Worm (Caenorhabditis elegans) whole organism, dauer: Measurements from ENCODE around the gene skr-14.

Source experiments
- unc-62 ChIP-seq: sonication (generic microtip); optimal IDR thresholded peaks from 2 replicates; lab custom pipeline; 2017; ENCODE audit warnings: missing biosample characterization, missing genetic modification reagents, missing genetic modification characterization

skr-14 gene

DNA sequence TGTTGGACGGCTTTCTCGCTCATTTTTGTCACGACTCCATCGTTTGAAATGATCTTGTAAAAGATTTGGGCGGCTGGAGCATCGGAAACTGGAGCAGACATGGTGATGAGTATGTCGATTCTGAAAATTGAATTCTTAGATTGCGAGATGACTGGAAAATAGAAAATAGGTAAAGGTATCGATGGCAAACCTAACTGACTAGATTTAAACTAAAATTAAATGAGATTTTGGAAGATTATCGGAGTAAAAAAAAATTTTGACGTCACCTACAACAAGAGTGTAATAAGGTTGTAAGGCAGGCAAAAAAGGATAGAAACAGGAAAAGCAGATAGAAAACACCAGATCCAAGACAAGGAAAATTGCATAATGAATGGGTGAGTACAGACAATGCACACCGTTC is at the start of gene skr-14:
Gene skr-14 (minus strand): TSS at position 101 of the 400 bp plus-strand sequence.
- no peak for TF ChIP-seq unc-62 (GFP tag; lab: Kevin White, UChicago)

DNA sequence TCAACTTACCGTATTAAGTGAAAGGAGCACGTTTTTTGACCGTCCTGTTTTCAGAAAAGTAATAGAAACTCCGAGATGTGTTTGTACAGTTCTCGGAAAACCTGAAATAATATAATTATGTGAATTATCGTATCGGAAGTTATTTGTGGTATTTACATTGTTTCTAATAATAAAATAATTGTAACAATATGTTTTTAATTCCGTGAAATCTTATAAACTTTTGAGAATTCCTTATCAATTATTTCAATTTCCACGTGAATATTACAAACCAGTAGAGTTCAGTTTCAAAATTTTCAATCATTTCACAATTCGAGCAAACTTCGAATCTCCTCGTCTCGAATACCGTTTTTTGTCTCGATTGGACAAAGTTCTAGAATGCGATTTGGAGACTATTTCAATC is 49.7 kb upstream of the skr-14 start, which contains the start of gene T08H10.3:
Gene T08H10.3 (plus strand): TSS at position 301 of the 400 bp plus-strand sequence.
- TF ChIP-seq unc-62 (GFP tag; lab: Kevin White, UChicago), result no peak

DNA sequence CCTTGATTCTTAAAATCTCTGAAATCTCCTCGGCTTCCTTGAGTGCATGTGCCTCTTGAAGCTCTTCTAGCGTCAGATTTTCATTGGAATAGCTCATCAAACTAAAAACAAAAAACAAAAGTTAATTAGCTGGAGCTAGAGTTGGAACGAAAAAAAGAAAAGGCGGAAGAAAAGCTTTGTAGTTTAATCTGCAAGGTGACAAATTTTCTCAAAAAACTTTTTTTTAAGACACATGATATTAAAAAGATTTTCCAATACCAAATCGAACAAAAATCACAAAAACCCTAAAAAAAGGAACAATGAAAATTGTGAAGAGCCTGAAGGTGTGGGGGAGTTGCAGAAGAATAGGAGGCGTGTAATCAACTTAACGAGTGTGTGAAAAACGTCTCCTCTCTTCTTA is 33.3 kb upstream of the skr-14 start, which contains the start of gene gnrr-5:
Gene gnrr-5 (minus strand): TSS at position 101 of the 400 bp plus-strand sequence.
- TF ChIP-seq unc-62 (GFP tag; lab: Kevin White, UChicago), result no peak

DNA sequence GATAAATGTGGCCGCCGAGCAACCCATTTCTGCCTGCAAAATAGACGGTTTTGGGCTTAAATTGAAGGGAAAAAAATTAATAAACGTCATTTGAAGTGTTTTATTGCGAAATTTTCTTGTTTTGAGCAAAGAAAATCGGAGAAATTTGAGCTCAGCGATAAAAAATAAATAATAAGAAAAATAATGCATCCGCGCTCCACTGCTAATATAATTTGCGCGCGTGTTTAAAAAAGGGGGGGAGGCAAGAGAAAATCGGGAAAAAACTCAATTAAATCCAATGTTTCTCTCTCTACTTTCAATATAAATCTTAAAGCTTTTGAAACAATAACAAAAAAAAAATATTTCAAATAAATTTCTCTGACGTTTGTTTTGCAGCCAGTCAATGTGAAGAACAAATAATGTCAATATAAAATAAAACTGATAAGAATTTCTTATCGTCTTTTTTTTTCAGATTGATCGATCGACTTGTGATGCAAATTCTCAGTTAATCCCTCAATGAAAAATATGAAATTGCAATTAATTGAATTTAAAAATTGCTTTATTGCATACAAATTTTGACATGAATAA is 29.2 kb upstream of the skr-14 start, which contains the start of gene rft-2:
Gene rft-2 (minus strand): TSS at position 41 of the 567 bp plus-strand sequence.
- no peak for TF ChIP-seq unc-62 (GFP tag; lab: Kevin White, UChicago)

DNA sequence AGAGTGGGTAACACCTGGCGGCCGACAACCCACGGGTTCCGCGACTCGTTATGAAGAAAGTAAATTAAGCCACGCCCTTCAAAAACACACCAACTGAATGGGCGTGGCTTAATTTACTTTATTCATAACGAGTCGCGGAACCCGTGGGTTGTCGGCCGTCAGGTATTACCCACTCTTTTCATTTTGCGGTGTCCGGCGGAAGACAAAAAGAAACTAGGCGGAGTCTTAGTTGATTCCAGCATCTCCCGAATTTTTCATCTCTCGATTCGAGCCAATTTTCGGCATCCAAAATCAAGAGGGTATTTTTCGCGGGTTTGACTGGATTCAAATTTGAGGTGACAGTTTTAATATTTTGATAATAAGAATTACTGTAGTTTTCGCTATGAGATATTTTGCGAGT is 26.3 kb upstream of the skr-14 start:
- no peak for TF ChIP-seq unc-62 (GFP tag; lab: Kevin White, UChicago)

DNA sequence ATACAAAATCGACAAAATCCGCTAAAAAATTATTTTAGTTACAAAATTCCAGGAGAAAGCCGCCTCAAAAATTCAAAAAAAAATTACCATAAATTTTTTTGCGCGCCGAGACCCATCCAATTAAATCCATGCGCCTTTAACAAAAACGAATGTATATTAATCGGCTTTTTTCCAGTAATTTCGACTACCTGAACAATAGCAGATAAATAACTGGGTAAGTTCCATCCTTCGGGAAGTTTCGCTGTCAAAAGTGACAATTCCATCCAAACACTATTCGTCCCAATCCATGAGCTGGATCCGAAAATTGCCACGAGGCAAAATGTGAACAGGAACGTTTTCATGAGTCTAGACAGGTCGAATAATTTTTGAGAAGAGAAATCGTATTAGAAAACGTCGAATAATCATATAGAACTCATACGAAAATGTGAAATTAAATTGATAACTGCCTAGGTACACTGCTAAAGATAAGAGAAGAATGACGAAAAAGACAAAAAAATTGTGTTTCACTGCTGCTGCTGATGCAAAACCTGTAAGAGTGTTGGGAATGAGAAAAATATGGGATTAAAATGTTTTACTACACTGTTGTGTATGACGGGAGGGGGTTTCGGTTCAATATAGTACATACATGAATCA is 21.5 kb upstream of the skr-14 start, which contains the start of gene rft-1:
Gene rft-1 (minus strand): TSS at position 475 of the 633 bp plus-strand sequence.
- no peak for TF ChIP-seq unc-62 (GFP tag; lab: Kevin White, UChicago)

DNA sequence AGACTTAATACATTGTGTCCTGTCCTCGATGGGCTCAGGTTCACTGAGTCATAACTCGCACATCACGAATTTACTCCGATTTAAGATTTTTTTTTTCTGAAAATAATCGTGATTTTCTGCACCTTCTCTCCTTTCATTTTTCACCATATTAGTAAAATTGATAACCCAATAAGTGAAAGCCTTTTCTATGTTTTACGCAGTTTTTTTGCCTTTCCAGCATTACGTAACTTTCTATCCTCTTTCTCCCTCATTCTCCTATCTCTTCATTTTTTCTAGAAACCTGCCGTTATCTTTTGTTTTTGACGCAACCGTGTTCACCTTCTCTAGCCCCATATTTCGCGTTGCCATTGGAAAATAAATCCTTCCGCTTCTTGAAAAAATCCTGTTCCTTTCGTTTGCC is 15.8 kb upstream of the skr-14 start:
- TF ChIP-seq unc-62 (GFP tag; lab: Kevin White, UChicago), result no peak

DNA sequence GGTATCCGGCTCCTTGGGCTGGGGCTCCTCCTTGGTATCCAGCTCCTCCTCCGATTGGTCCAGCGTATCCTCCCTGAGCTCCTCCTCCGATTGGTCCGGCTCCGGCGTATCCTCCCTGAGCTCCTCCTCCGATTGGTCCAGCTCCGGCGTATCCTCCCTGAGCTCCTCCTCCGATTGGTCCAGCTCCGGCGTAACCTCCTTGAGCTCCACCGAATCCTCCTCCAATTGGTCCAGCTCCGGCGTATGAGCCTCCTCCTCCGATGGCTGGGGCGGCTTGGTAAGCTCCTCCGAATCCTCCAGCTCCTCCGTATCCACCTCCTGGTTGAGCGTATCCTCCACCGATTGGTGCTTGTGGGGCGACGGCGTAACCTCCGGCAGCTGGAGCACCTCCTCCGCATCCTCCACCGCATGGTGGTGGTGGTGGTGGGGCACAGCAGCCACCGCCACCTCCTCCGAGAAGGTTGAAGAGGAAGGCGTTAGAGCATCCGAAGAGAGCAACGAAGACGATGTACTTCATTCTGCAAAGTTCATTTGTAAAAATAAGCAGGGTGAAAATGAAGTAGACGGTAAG is 14.1 kb upstream of the skr-14 start, which contains the start of gene Y47D7A.13:
Gene Y47D7A.13 (minus strand): TSS at position 517 of the 571 bp plus-strand sequence.
- TF ChIP-seq unc-62 (GFP tag; lab: Kevin White, UChicago), result no peak

DNA sequence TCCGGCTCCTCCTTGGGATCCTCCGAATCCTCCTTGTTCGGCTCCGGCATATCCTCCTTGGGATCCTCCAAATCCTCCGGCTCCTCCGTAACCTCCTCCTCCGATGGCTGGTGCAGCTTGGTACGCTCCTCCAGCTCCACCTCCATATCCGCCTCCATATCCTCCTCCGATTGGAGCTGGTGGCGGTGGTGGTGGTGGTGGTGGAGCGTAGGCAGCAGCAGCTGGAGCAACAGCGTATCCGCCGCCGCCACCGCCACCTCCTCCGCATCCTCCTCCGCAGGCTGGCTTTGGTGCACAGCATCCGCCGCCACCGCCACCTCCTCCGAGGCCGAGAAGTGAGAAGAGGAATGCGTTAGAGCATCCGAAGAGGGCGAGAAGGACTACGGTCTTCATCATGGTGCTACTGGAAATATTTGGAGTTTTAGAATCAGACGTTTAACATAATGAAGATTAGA is 11.4 kb upstream of the skr-14 start, which contains the start of gene Y47D7A.15:
Gene Y47D7A.15 (minus strand): TSS at position 405 of the 455 bp plus-strand sequence.
- no peak for TF ChIP-seq unc-62 (GFP tag; lab: Kevin White, UChicago)

DNA sequence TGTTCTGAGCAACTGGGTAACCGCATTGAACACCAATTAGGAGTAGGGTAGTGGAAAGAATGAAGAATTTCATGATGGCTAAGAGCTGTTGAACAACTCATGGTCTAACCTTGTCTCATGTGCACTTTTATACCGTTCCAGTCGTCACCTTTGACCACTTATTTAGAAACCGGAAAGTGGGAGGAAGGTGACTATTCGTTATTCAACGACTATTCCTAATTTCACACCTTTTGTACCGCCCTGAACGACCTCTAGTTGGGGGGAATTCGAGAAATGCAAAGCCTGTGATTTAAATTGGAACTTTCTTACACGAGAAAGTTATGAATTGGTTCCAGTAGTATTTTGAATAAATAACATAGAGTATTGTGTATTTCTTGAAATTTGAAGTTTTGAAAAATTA is 8.2 kb upstream of the skr-14 start, which contains the start of gene Y47D7A.12:
Gene Y47D7A.12 (minus strand): TSS at position 101 of the 400 bp plus-strand sequence.
- TF ChIP-seq unc-62 (GFP tag; lab: Kevin White, UChicago), result no peak

DNA sequence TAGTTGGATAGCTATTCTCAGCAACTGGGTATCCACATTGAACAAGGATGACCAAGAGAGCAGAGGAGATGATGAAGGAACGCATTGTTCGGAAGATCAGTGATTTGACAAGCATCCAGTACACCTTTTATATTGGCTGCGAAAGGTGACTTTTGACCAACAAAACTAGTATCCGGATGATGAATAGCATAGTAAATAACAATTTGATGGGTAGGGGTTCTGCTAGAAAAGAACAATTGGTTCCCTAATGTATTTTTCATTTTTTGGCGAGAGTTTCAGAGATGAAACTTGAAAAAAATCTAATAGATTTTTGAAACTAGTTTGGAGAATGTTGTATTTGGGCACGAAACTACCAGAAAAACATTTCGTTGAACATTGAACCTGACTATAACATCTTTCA is 6.8 kb upstream of the skr-14 start, which contains the start of gene Y47D7A.11:
Gene Y47D7A.11 (minus strand): TSS at position 101 of the 400 bp plus-strand sequence.
- no peak for TF ChIP-seq unc-62 (GFP tag; lab: Kevin White, UChicago)

DNA sequence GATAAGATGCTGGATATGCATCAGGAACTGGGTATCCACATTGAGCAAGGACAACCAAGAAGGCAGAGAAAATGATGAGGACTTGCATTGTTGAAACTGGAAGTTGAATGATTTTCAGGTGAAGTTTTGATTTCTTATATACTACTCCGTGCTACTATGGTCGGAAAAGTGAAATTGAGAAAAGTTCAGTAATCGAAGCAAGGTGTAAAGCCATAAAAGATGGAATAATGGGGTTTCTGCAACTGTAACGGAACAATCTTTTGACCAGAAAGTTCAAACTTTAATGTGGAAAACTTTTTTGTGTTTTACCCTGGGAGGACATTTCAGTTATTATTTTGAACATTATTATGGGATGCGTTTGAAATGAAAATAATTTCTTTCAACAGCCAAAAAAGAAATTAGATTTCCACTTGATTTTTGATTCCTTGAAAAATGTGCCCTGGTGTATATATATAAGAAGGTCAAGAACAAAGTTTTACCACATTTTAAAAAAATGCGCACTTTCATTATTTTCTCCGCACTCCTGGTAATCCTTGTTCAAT is 2.6 kb upstream of the skr-14 start, which contains the start of the genes Y47D7A.9 and Y47D7A.19:
Gene Y47D7A.9 (minus strand): TSS at position 101 of the 542 bp plus-strand sequence.
Gene Y47D7A.19 (plus strand): TSS at position 492 of the 542 bp plus-strand sequence.
- TF ChIP-seq unc-62 (GFP tag; lab: Kevin White, UChicago), result no peak

DNA sequence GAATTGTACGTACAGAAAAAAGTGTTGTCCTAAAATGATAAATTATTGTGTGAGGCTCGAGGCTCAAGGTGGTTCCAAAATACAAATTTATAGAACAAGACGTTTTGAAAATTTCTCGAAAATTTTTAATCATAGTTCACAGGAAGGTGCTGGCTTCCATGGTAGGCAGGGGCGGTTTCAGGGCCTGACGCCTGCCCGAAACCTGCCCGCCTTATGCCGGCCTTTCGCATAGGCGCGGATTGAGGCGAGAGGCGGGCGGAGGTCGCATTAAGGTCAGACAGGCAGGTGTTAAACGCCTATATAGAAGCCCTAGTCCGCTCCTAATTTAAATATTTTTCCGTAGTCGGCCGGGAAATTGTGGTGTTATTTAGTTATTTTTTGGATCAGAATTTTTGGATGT is 1.7 kb upstream of the skr-14 start:
- no peak for TF ChIP-seq unc-62 (GFP tag; lab: Kevin White, UChicago)

DNA sequence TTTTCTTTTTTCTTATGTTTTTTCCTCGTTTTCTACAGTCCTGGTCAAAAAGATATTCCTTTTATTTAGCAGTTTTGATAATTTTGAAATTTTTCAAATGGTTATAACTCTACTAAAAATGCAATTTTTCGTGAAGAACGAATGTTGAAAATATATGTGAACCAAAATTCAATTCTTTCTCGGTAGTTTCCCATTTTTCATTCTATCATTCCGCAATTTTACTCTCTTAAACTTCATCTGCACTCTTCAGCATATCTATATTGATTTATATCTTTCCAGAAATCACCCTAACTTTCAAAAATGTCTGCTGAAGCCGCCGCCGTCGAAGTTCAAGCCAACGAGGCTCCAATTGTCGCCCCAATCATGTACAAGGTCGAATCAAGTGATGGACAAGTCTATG is 752 bp upstream of the skr-14 start, which contains the start of gene skr-7:
Gene skr-7 (plus strand): TSS at position 301 of the 400 bp plus-strand sequence.
- TF ChIP-seq unc-62 (GFP tag; lab: Kevin White, UChicago), result no peak

DNA sequence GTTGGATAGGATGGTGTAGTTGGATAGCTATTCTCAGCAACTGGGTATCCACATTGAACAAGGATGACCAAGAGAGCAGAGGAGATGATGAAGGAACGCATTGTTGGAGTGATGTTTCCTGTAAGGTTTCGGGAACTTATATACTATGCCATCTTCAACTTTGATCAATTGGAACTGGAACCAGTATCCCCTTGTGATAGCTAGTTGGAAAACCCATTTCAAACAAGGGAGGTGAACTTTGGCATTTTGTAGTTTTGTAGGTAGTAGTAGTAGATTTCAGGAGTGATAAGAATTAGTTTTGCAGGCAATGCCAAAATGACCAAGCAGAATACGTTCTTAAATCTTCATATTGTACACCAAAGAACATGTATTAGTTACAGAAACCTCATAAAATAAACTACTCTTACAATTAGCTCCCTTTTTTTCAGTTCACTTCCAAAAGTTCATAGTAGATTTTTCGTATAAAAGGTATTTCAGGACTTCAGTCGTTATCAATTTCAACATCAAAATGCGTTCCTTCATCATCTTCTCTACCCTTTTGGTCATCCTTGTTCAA is 1.5 kb downstream of the skr-14 start, which contains the start of the genes Y47D7A.7 and Y47D7A.2:
Gene Y47D7A.7 (minus strand): TSS at position 101 of the 556 bp plus-strand sequence.
Gene Y47D7A.2 (plus strand): TSS at position 506 of the 556 bp plus-strand sequence.
- no peak for TF ChIP-seq unc-62 (GFP tag; lab: Kevin White, UChicago)
